Worm (Caenorhabditis elegans): ENCODE data around the gene srlf-10.

srlf-10 gene

DNA sequence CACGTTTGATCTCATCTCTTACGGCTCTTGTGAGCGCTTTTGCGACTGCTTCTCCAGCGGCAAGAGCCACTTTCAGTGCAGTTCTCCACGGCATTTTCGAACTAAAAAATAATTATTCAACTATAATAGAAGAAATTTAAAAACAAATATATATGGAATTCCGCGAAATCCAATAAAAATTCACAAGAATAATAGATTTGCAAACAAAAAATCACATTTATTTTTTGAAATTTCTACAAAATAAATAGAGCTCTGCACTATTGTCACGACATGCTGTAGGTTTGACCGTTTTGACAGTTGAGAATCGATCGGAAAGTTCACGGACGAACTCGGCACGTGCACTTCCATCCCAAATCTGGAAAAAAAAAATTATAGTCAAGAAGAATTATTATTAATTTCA lies 33.6 kb downstream of the srlf-10 start, which contains the start of gene F45G2.8:
Gene F45G2.8 (minus strand): TSS at position 101 of the 400 bp plus-strand sequence.
- no peak for TF ChIP-seq ztf-29 (GFP tag; IDR thresholded peaks at IDR 0.05)
- TF ChIP-seq tab-1 (GFP tag; IDR thresholded peaks at IDR 0.05) = no peak
- no peak for TF ChIP-seq ref-1 (GFP tag; conservative IDR thresholded peaks at IDR 0.05)
- TF ChIP-seq T22C8.4 (GFP tag; IDR thresholded peaks at IDR 0.05) = no peak
- TF ChIP-seq ztf-23 (GFP tag; IDR thresholded peaks at IDR 0.05) = no peak

DNA sequence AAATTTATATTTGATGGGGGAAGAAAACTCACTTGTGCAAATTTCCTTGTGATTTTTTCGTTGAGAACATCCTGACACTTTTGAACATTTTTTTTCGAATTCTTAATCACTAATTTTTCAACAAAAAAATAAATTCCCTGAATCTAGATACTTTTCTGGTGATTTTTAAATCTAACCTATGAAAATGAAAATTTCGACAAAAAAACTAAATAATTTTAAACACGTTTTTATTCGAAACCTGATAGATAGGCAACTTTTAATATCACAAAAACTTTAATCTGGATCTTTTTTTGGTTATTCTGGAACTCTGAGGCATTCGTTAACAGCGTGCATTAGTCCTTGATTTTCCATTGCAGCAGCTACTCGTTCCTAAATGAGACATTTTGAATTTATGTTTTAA lies 34.8 kb downstream of the srlf-10 start, which contains the start of gene F45G2.9:
Gene F45G2.9 (minus strand): TSS at position 101 of the 400 bp plus-strand sequence.
- TF ChIP-seq cog-1 (tag; optimal IDR thresholded peaks at IDR 0.05) = no peak
- no peak for TF ChIP-seq ztf-29 (GFP tag; IDR thresholded peaks at IDR 0.05)
- no peak for TF ChIP-seq ref-1 (GFP tag; conservative IDR thresholded peaks at IDR 0.05)
- no peak for TF ChIP-seq med-1 (GFP tag; optimal IDR thresholded peaks at IDR 0.05; ENCODE audit: insufficient read depth)
- TF ChIP-seq flt-1 (GFP tag; IDR thresholded peaks at IDR 0.05) = no peak
- TF ChIP-seq ztf-23 (GFP tag; IDR thresholded peaks at IDR 0.05) = no peak
- no peak for TF ChIP-seq klf-2 (GFP tag; conservative IDR thresholded peaks at IDR 0.05)
- TF ChIP-seq T22C8.4 (GFP tag; IDR thresholded peaks at IDR 0.05) = no peak
- no peak for TF ChIP-seq tab-1 (GFP tag; IDR thresholded peaks at IDR 0.05)

DNA sequence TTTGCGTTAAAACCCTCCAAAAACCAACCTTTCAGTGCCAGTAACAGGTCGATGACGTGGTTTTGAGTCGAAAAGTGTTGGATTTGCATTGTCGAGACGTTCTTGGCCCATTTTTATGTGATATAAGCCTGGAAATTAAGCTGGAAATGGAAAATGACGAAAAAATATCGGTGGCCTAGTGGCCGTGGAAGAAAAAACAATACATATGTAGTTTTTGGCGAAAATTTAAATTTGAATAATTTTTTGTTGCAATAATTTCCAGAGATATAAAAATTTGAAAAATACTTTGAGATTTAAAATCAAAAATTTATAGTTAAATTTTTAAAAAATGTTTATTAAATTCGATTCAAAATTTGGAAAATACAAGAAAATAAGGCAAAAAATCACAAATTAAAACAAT lies 37.4 kb downstream of the srlf-10 start, which contains the start of gene ciao-2B:
Gene ciao-2B (minus strand): TSS at position 130 of the 400 bp plus-strand sequence.
- no peak for TF ChIP-seq tab-1 (GFP tag; IDR thresholded peaks at IDR 0.05)
- TF ChIP-seq klf-2 (GFP tag; conservative IDR thresholded peaks at IDR 0.05) = no peak
- TF ChIP-seq ztf-23 (GFP tag; IDR thresholded peaks at IDR 0.05) = no peak
- TF ChIP-seq T22C8.4 (GFP tag; IDR thresholded peaks at IDR 0.05) = no peak
- TF ChIP-seq flt-1 (GFP tag; IDR thresholded peaks at IDR 0.05) = no peak

DNA sequence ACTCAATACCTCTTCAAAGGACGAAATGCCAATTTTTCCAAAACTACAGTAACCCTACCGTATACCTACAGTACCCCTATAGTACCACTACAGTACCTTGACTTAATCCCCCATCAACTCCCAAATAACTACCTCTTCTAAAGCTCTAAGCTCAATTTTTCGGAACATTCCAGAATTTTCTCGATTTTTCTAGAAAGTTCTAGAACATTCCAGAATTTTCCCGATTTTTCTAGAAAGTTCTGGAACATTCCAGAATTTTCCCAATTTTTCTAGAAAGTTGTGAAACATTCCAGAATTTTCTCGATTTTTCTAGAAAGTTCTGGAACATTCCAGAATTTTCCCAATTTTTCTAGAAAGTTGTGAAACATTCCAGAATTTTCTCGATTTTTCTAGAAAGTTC lies 44.9 kb downstream of the srlf-10 start:
- peak; percentile 65; the same call in 1 of the 2 replicates for TF ChIP-seq flt-1 (GFP tag; IDR thresholded peaks at IDR 0.05)

ce11 chrIII:13448235-13448634 lies 46.2 kb downstream of the srlf-10 start:
- TF ChIP-seq tab-1 (GFP tag; IDR thresholded peaks at IDR 0.05) = 0 out of 2 replicates have a peak, but pooled peaks have one; percentile 21
